Fruit fly (Drosophila melanogaster) whole organism, prepupa: Measurements from ENCODE around the gene CG31459.

Experiments used
- CG10631 ChIP-seq: fragments of 200-800 bp; sonication (Bioruptor generic); optimal IDR thresholded peaks from 2 replicates; lab custom pipeline; 2016; ENCODE audit warnings: missing biosample characterization, missing genetic modification characterization
- CG11294 ChIP-seq: fragments of 200-800 bp; sonication (Bioruptor generic); IDR thresholded peaks from 2 replicates; pipeline ENCODE4 v1.3.6; 2022; ENCODE audit warnings: missing biosample characterization, missing genetic modification characterization
- CG11762 ChIP-seq: fragments of 200-800 bp; sonication (Bioruptor generic); optimal IDR thresholded peaks from 3 replicates; lab custom pipeline; 2016; ENCODE audit warnings: missing biosample characterization, missing genetic modification characterization; ENCODE audit not compliant: insufficient read depth
- CG11902 ChIP-seq: fragments of 200-800 bp; sonication (Bioruptor generic); optimal IDR thresholded peaks from 3 replicates; lab custom pipeline; 2016; ENCODE audit warnings: missing biosample characterization, missing genetic modification characterization
- CG15336 ChIP-seq: fragments of 200-800 bp; sonication (Bioruptor generic); IDR thresholded peaks from 2 replicates; pipeline ENCODE4 v1.3.6; 2022; ENCODE audit warnings: missing biosample characterization, missing genetic modification characterization
- CG3032 ChIP-seq: fragments of 200-800 bp; optimal IDR thresholded peaks from 2 replicates; lab custom pipeline; 2019; ENCODE audit warnings: missing biosample characterization, mild to moderate bottlenecking, missing genetic modification characterization, moderate library complexity
- CG32006 ChIP-seq: fragments of 200-800 bp; sonication (Bioruptor generic); optimal IDR thresholded peaks from 3 replicates; lab custom pipeline; 2017; ENCODE audit warnings: missing biosample characterization, mild to moderate bottlenecking, missing genetic modification characterization
- CG34406 ChIP-seq: fragments of 200-800 bp; sonication (Bioruptor generic); optimal IDR thresholded peaks from 3 replicates; lab custom pipeline; 2016; ENCODE audit warnings: missing biosample characterization, missing genetic modification characterization
- CG4318 ChIP-seq: fragments of 200-800 bp; sonication (Bioruptor generic); optimal IDR thresholded peaks from 3 replicates; lab custom pipeline; 2017; ENCODE audit warnings: missing biosample characterization, mild to moderate bottlenecking, missing genetic modification characterization
- CG6163 ChIP-seq: fragments of 200-800 bp; sonication (Bioruptor generic); IDR thresholded peaks from 3 replicates; pipeline ENCODE4 v1.3.6; 2022; ENCODE audit warnings: missing biosample characterization, missing genetic modification characterization
- CG6276 ChIP-seq: fragments of 200-800 bp; sonication (Bioruptor generic); optimal IDR thresholded peaks from 2 replicates; lab custom pipeline; 2017; ENCODE audit warnings: missing biosample characterization, mild to moderate bottlenecking, missing genetic modification characterization
- CG6854 ChIP-seq: fragments of 200-800 bp; sonication (Bioruptor generic); optimal IDR thresholded peaks from 2 replicates; lab custom pipeline; 2017; ENCODE audit warnings: missing biosample characterization, mild to moderate bottlenecking, missing genetic modification characterization
- CG7368 ChIP-seq: fragments of 200-800 bp; sonication (Bioruptor generic); optimal IDR thresholded peaks from 3 replicates; lab custom pipeline; 2016; ENCODE audit warnings: missing biosample characterization, missing genetic modification characterization
- CG8119 ChIP-seq: fragments of 200-800 bp; sonication (Bioruptor generic); IDR thresholded peaks from 3 replicates; pipeline ENCODE4 v1.3.6; 2022; ENCODE audit warnings: missing biosample characterization, missing genetic modification characterization
- CG8319 ChIP-seq: fragments of 200-800 bp; sonication (Bioruptor generic); optimal IDR thresholded peaks from 3 replicates; lab custom pipeline; 2016; ENCODE audit warnings: missing biosample characterization, missing genetic modification characterization
- CG8632 ChIP-seq: fragments of 200-800 bp; sonication (Bioruptor generic); optimal IDR thresholded peaks from 3 replicates; lab custom pipeline; 2016; ENCODE audit warnings: missing biosample characterization, missing genetic modification characterization
- Eip78C ChIP-seq: fragments of 200-800 bp; sonication (Bioruptor generic); peaks from one replicate; lab custom pipeline; 2016; ENCODE audit warnings: missing biosample characterization, missing genetic modification characterization
- Eip93F ChIP-seq: fragments of 200-800 bp; sonication (Bioruptor generic); optimal IDR thresholded peaks from 2 replicates; lab custom pipeline; 2016; ENCODE audit warnings: missing biosample characterization, mild to moderate bottlenecking, missing genetic modification characterization
- Ets21C ChIP-seq: fragments of 200-800 bp; sonication (Bioruptor generic); optimal IDR thresholded peaks from 3 replicates; lab custom pipeline; 2016; ENCODE audit warnings: missing biosample characterization, missing genetic modification characterization
- Gug ChIP-seq: fragments of 200-800 bp; sonication (Bioruptor generic); IDR thresholded peaks from 2 replicates; pipeline ENCODE4 v1.3.6; 2022; ENCODE audit warnings: missing biosample characterization, missing genetic modification characterization
- Hr39 ChIP-seq: fragments of 200-800 bp; sonication (Bioruptor generic); optimal IDR thresholded peaks from 2 replicates; lab custom pipeline; 2016; ENCODE audit warnings: missing biosample characterization, missing genetic modification characterization
- Hr4 ChIP-seq: fragments of 200-800 bp; sonication (Bioruptor generic); optimal IDR thresholded peaks from 3 replicates; lab custom pipeline; 2016; ENCODE audit warnings: missing biosample characterization, missing genetic modification characterization
- Met ChIP-seq: fragments of 200-800 bp; sonication (Bioruptor generic); optimal IDR thresholded peaks from 3 replicates; lab custom pipeline; 2016; ENCODE audit warnings: missing biosample characterization, missing genetic modification characterization
- OdsH ChIP-seq: fragments of 200-800 bp; sonication (Bioruptor generic); optimal IDR thresholded peaks from 3 replicates; lab custom pipeline; 2016; ENCODE audit warnings: missing biosample characterization, missing genetic modification characterization
- Sox14 ChIP-seq: fragments of 200-800 bp; sonication (Bioruptor generic); optimal IDR thresholded peaks from 3 replicates; lab custom pipeline; 2016; ENCODE audit warnings: missing biosample characterization, missing genetic modification characterization
- achi ChIP-seq: fragments of 200-800 bp; sonication (Bioruptor generic); optimal IDR thresholded peaks from 3 replicates; lab custom pipeline; 2016; ENCODE audit warnings: missing biosample characterization, missing genetic modification characterization
- acj6 ChIP-seq: fragments of 200-800 bp; sonication (Bioruptor generic); optimal IDR thresholded peaks from 3 replicates; lab custom pipeline; 2016; ENCODE audit warnings: missing biosample characterization, missing genetic modification characterization
- cyc ChIP-seq: fragments of 200-800 bp; sonication (Bioruptor generic); optimal IDR thresholded peaks from 3 replicates; lab custom pipeline; 2016; ENCODE audit warnings: missing biosample characterization, missing genetic modification characterization
- dsx ChIP-seq: fragments of 200-800 bp; optimal IDR thresholded peaks from 3 replicates; lab custom pipeline; 2019; ENCODE audit warnings: missing biosample characterization, mild to moderate bottlenecking, missing genetic modification characterization, moderate library complexity; ENCODE audit not compliant: poor library complexity, severe bottlenecking
- eg ChIP-seq: fragments of 200-800 bp; sonication (Bioruptor generic); IDR thresholded peaks from 3 replicates; pipeline ENCODE4 v1.3.6; 2022; ENCODE audit warnings: missing biosample characterization, missing genetic modification characterization
- esn ChIP-seq: fragments of 200-800 bp; sonication (Bioruptor generic); optimal IDR thresholded peaks from 2 replicates; lab custom pipeline; 2016; ENCODE audit warnings: missing biosample characterization, mild to moderate bottlenecking, missing genetic modification characterization, moderate library complexity
- fd85E ChIP-seq: fragments of 200-800 bp; sonication (Bioruptor generic); optimal IDR thresholded peaks from 3 replicates; lab custom pipeline; 2016; ENCODE audit warnings: missing biosample characterization, missing genetic modification characterization
- lz ChIP-seq: fragments of 200-800 bp; sonication (Bioruptor generic); optimal IDR thresholded peaks from 3 replicates; lab custom pipeline; 2016; ENCODE audit warnings: missing biosample characterization, missing genetic modification characterization
- net ChIP-seq: fragments of 200-800 bp; sonication (Bioruptor generic); optimal IDR thresholded peaks from 3 replicates; lab custom pipeline; 2016; ENCODE audit warnings: missing biosample characterization, missing genetic modification characterization
- pdm3 ChIP-seq: fragments of 200-800 bp; sonication (Bioruptor generic); optimal IDR thresholded peaks from 3 replicates; lab custom pipeline; 2016; ENCODE audit warnings: missing biosample characterization, missing genetic modification characterization
- salr ChIP-seq, 2 experiments: fragments of 200-800 bp; sonication (Bioruptor generic); optimal IDR thresholded peaks; 3 replicates each; lab custom pipeline; 2016 to 2018; ENCODE audit warnings: missing biosample characterization in 2 of 2, missing genetic modification characterization in 2 of 2, mild to moderate bottlenecking in 1 of 2
- spab ChIP-seq: fragments of 200-800 bp; sonication (Bioruptor generic); optimal IDR thresholded peaks from 2 replicates; lab custom pipeline; 2017; ENCODE audit warnings: missing biosample characterization, mild to moderate bottlenecking, missing genetic modification characterization, missing genetic modification reagents
- ss ChIP-seq, 2 experiments: fragments of 200-800 bp; sonication (Bioruptor generic); optimal IDR thresholded peaks; 2 replicates in 1 of 2; 3 replicates in 1 of 2; lab custom pipeline; 2017 to 2018; ENCODE audit warnings: mild to moderate bottlenecking in 2 of 2, missing biosample characterization in 2 of 2, missing genetic modification characterization in 2 of 2, moderate library complexity in 1 of 2

The CG31459 gene

DNA sequence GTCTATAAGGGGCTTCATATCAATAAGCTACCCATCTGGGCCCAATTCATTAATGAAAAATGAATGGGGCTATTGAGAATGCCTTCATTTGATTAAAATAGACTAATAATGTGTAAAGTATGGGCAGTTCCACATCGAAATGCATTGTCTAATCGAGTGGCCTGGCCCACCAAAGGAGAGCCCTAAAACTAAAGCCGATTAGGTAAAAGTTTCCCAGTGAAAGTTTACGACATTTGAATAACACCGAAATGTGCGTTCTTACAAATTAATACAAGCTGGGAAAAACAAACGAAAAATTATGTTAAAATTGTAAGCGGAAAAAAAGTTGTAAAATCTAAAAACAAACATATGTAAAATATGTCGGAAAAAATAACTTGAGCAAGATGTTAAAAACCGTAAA is 35.7 kb upstream of the CG31459 start:
- no peak for TF ChIP-seq Ets21C (GFP tag; lab: Kevin White, UChicago)
- TF ChIP-seq achi (GFP tag; lab: Kevin White, UChicago) = no peak
- no peak for TF ChIP-seq net (GFP tag; lab: Kevin White, UChicago)
- no peak for TF ChIP-seq CG11902
- no peak for TF ChIP-seq ss (GFP tag; optimal IDR thresholded peaks at IDR 0.05; lab: Kevin White, UChicago)
- TF ChIP-seq CG6163 (GFP tag; lab: Robert Waterston, UW) = no peak
- no peak for TF ChIP-seq CG8119 (GFP tag; lab: Robert Waterston, UW)
- no peak for TF ChIP-seq CG8632 (GFP tag; lab: Kevin White, UChicago)
- TF ChIP-seq fd85E (GFP tag; lab: Kevin White, UChicago) = no peak

DNA sequence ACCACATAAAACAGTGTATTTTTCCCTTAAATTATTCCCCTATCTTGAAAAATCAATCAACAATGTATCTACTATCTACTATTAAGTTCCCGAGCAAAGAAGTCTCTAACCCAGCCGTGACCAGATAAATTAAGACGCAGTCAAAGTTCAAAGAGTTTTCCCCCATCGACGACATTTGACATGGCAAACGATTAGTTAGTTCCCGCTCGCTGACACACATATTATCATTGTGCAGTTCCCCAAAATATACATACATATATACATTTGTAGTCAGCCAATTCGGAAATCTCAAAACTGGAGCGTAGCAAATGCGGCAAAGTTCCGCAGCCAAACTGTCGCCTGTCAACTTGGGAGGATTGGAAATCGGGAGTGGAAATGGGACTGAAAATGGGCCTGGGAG is 33.5 kb upstream of the CG31459 start:
- TF ChIP-seq CG4318 = no peak
- TF ChIP-seq CG10631 (GFP tag; lab: Kevin White, UChicago) = no peak
- TF ChIP-seq Ets21C (GFP tag; lab: Kevin White, UChicago) = no peak

DNA sequence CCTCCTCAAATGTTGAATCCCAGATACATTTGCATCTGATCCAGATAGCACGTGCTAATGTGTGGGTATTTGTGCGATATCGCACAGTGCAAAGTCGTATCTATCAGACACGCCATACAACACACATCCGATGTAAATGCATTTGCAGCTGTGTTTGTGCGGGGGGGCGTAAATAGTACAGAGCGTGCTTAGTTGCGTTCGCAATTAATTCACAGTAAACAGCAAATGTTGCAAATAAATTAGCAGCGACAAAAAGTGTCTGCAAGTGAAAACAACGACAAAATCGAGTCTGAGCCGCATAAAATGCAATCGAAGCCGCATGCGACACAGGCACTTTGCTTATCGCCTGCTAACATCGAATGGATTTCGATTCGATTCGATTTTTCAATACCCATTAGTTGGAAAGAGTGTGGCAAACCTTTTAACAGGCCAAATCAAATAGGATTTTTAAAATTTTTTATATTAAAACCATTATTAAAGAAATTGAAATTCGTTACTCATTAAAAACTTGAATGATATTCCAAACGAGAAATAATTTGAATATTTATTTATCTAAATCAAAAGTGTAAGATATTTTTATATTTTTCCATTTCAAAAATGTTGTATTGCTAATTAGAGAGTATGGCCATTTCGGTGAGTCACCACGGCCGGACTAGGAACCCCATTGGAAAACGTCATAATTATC is 32.8 kb upstream of the CG31459 start:
- TF ChIP-seq spab (GFP tag; lab: Kevin White, UChicago) (peak; percentile 29), acj6 (peak; percentile 40), CG7368 (no peak), CG4318 (peak; percentile 56), esn (GFP tag; lab: Kevin White, UChicago) (peak; percentile 4), Sox14 (GFP tag; lab: Kevin White, UChicago) (no peak), dsx (GFP tag; lab: Kevin White, UChicago) (no peak), CG10631 (GFP tag; lab: Kevin White, UChicago) (peak; percentile 30), Eip93F (no peak), Eip78C (peak; percentile 69), ss (GFP tag; optimal IDR thresholded peaks at IDR 0.05; lab: Kevin White, UChicago) (peak in 1 of 2 experiments; percentile 1), pdm3 (GFP tag; lab: Kevin White, UChicago) (peak; percentile 57), lz (GFP tag; lab: Kevin White, UChicago) (no peak), eg (GFP tag; lab: Robert Waterston, UW) (no peak; the same call in 1 of the 3 replicates), net (GFP tag; lab: Kevin White, UChicago) (peak; percentile 27), fd85E (GFP tag; lab: Kevin White, UChicago) (no peak), OdsH (GFP tag; lab: Kevin White, UChicago) (peak; percentile 49), CG11294 (no peak), Met (GFP tag; lab: Kevin White, UChicago) (peak; percentile 15), cyc (GFP tag; lab: Kevin White, UChicago) (no peak), CG6276 (GFP tag; lab: Kevin White, UChicago) (peak; percentile 30), CG34406 (GFP tag; lab: Kevin White, UChicago) (no peak), CG8119 (GFP tag; lab: Robert Waterston, UW) (peak; percentile 58), salr (GFP tag; optimal IDR thresholded peaks at IDR 0.05; lab: Kevin White, UChicago) (peak in 1 of 2 experiments; percentile 68), Hr39 (GFP tag; lab: Kevin White, UChicago) (no peak), CG8319 (no peak), CG3032 (peak; percentile 41), CG15336 (GFP tag; lab: Robert Waterston, UW) (peak; percentile 49; the same call in 1 of the 2 replicates), CG11902 (no peak), Hr4 (peak; percentile 70), achi (GFP tag; lab: Kevin White, UChicago) (peak; percentile 37), CG6854 (GFP tag; lab: Kevin White, UChicago) (no peak), Gug (GFP tag; lab: Robert Waterston, UW) (peak; percentile 46), CG11762 (no peak), CG32006 (GFP tag; lab: Kevin White, UChicago) (peak; percentile 89)
